Worm (Caenorhabditis elegans) whole organism, early embryonic: ENCODE measurements around the gene eri-9.

Source experiments
- B0310.2 ChIP-seq: sonication (generic microtip); optimal IDR thresholded peaks from 2 replicates; lab custom pipeline; 2016; ENCODE audit warnings: mild to moderate bottlenecking, missing genetic modification characterization, missing compliant biosample characterization
- aly-1 ChIP-seq: sonication (generic microtip); optimal IDR thresholded peaks from 2 replicates; lab custom pipeline; 2016; ENCODE audit warnings: missing genetic modification characterization, missing compliant biosample characterization
- ama-1 ChIP-seq: fragments of 150-350 bp; optimal IDR thresholded peaks from 2 replicates; lab custom pipeline; 2014
- ets-7 ChIP-seq: sonication (generic microtip); optimal IDR thresholded peaks from 2 replicates; lab custom pipeline; 2016; ENCODE audit warnings: missing genotype, missing genetic modification characterization, missing compliant biosample characterization
- hnd-1 ChIP-seq: sonication (generic microtip); optimal IDR thresholded peaks from 2 replicates; lab custom pipeline; 2016; ENCODE audit warnings: missing genetic modification characterization, missing compliant biosample characterization
- pes-1 ChIP-seq: fragments of 200-800 bp; sonication (Bioruptor generic); IDR thresholded peaks from 2 replicates; pipeline ENCODE4 v1.3.6; 2022; ENCODE audit warnings: missing genetic modification reagents, missing genetic modification characterization, missing compliant biosample characterization
- tbx-37 ChIP-seq: fragments of 200-800 bp; sonication (Bioruptor generic); conservative IDR thresholded peaks from 2 replicates; pipeline ENCODE4 v1.3.6; 2022; ENCODE audit warnings: missing genetic modification reagents, missing genetic modification characterization, missing compliant biosample characterization

- no peak for TF ChIP-seq tbx-37
- no peak for TF ChIP-seq pes-1 (GFP tag; lab: Robert Waterston, UW)
- no peak for TF ChIP-seq ama-1 (lab: Kevin White, UChicago)
- TF ChIP-seq B0310.2 (tag; lab: Kevin White, UChicago): no peak
- no peak for TF ChIP-seq ets-7 (tag; lab: Kevin White, UChicago)
- TF ChIP-seq hnd-1: no peak
- TF ChIP-seq aly-1 (tag; lab: Kevin White, UChicago): no peak
These were observed 28.0 kb downstream of the eri-9 start, which contains the start of gene C27F2.4 for ce11 chrIII:4960204-4960603.
